Fruit fly (Drosophila melanogaster) whole organism, embryonic: ENCODE measurements around the gene Wdfy2.

Experiments
- Adf1 ChIP-seq: fragments of 200-800 bp; sonication (Bioruptor generic); IDR thresholded peaks from 2 replicates; pipeline ENCODE4 v1.3.6; 2022; ENCODE audit warnings: missing biosample characterization, missing genetic modification characterization
- Bgb ChIP-seq: fragments of 200-800 bp; sonication (Bioruptor generic); IDR thresholded peaks from 2 replicates; pipeline ENCODE4 v1.3.6; 2022; ENCODE audit warnings: missing biosample characterization, missing genetic modification characterization; ENCODE audit not compliant: partially characterized antibody
- CG10654 ChIP-seq: fragments of 200-800 bp; sonication (Bioruptor generic); optimal IDR thresholded peaks from 2 replicates; lab custom pipeline; 2016; ENCODE audit warnings: missing biosample characterization, missing genetic modification characterization
- CG11696 ChIP-seq: fragments of 200-800 bp; sonication (Bioruptor generic); IDR thresholded peaks from 2 replicates; pipeline ENCODE4 v1.3.6; 2022; ENCODE audit warnings: missing biosample characterization, missing genetic modification characterization
- CG13287 ChIP-seq: fragments of 200-800 bp; sonication (Bioruptor generic); IDR thresholded peaks from 2 replicates; pipeline ENCODE4 v1.3.6; 2022; ENCODE audit warnings: missing biosample characterization, missing genetic modification characterization; ENCODE audit not compliant: partially characterized antibody
- CG13296 ChIP-seq: fragments of 200-800 bp; sonication (Bioruptor generic); optimal IDR thresholded peaks from 3 replicates; lab custom pipeline; 2018; ENCODE audit warnings: missing biosample characterization, mild to moderate bottlenecking, missing genetic modification characterization
- CG14667 ChIP-seq: fragments of 200-800 bp; sonication (Bioruptor generic); IDR thresholded peaks from 2 replicates; pipeline ENCODE4 v1.3.6; 2022; ENCODE audit warnings: missing biosample characterization, missing genetic modification characterization
- CG15073 ChIP-seq: fragments of 200-800 bp; sonication (Bioruptor generic); optimal IDR thresholded peaks from 2 replicates; lab custom pipeline; 2016; ENCODE audit warnings: missing biosample characterization, missing genetic modification characterization
- CG1529 ChIP-seq: fragments of 200-800 bp; sonication (Bioruptor generic); optimal IDR thresholded peaks from 3 replicates; lab custom pipeline; 2018; ENCODE audit warnings: missing biosample characterization, missing genetic modification characterization
- CG1603 ChIP-seq: fragments of 200-800 bp; sonication (Bioruptor generic); optimal IDR thresholded peaks from 2 replicates; lab custom pipeline; 2019; ENCODE audit warnings: missing biosample characterization, mild to moderate bottlenecking, missing genetic modification characterization, moderate library complexity
- CG17829 ChIP-seq: fragments of 200-800 bp; optimal IDR thresholded peaks from 2 replicates; lab custom pipeline; 2019; ENCODE audit warnings: missing biosample characterization, mild to moderate bottlenecking, missing genetic modification characterization, moderate library complexity
- CG18262 ChIP-seq: fragments of 200-800 bp; optimal IDR thresholded peaks from 3 replicates; lab custom pipeline; 2019; ENCODE audit warnings: missing biosample characterization, mild to moderate bottlenecking, missing genetic modification characterization, moderate library complexity
- CG1832 ChIP-seq: fragments of 200-800 bp; sonication (Bioruptor generic); optimal IDR thresholded peaks from 2 replicates; lab custom pipeline; 2017; ENCODE audit warnings: missing biosample characterization, mild to moderate bottlenecking, missing genetic modification characterization, inconsistent platforms
- CG30020 ChIP-seq: fragments of 200-800 bp; optimal IDR thresholded peaks from 2 replicates; lab custom pipeline; 2019; ENCODE audit warnings: missing biosample characterization, mild to moderate bottlenecking, missing genetic modification characterization, moderate library complexity
- CG30403 ChIP-seq: fragments of 200-800 bp; sonication (Bioruptor generic); optimal IDR thresholded peaks from 3 replicates; lab custom pipeline; 2016; ENCODE audit warnings: missing biosample characterization, missing genetic modification characterization
- CG32532 ChIP-seq: fragments of 200-800 bp; sonication (Bioruptor generic); IDR thresholded peaks from 2 replicates; pipeline ENCODE4 v1.3.6; 2022; ENCODE audit warnings: missing biosample characterization, missing genetic modification characterization
- CG32767 ChIP-seq: fragments of 200-800 bp; sonication (Bioruptor generic); IDR thresholded peaks from 2 replicates; pipeline ENCODE4 v1.3.6; 2022; ENCODE audit warnings: missing biosample characterization, missing genetic modification characterization
- CG33557 ChIP-seq: fragments of 200-800 bp; sonication (Bioruptor generic); optimal IDR thresholded peaks from 2 replicates; lab custom pipeline; 2019; ENCODE audit warnings: missing biosample characterization, mild to moderate bottlenecking, missing genetic modification characterization, moderate library complexity
- CG43689 ChIP-seq: fragments of 200-800 bp; sonication (Bioruptor generic); IDR thresholded peaks from 2 replicates; pipeline ENCODE4 v1.3.6; 2022; ENCODE audit warnings: missing biosample characterization, missing genetic modification characterization
- CG4730 ChIP-seq: fragments of 200-800 bp; sonication (Bioruptor generic); IDR thresholded peaks from 2 replicates; pipeline ENCODE4 v1.3.6; 2022; ENCODE audit warnings: missing biosample characterization, missing genetic modification characterization
- CG6654 ChIP-seq: fragments of 200-800 bp; sonication (Bioruptor generic); optimal IDR thresholded peaks from 2 replicates; lab custom pipeline; 2017; ENCODE audit warnings: missing biosample characterization, mild to moderate bottlenecking, missing genetic modification characterization
- CG8089 ChIP-seq: fragments of 200-800 bp; sonication (Bioruptor generic); optimal IDR thresholded peaks from 3 replicates; lab custom pipeline; 2016; ENCODE audit warnings: missing biosample characterization, missing genetic modification characterization
- CG8281 ChIP-seq: fragments of 200-800 bp; sonication (Bioruptor generic); optimal IDR thresholded peaks from 2 replicates; lab custom pipeline; 2018; ENCODE audit warnings: missing biosample characterization, mild to moderate bottlenecking, missing genetic modification characterization, moderate library complexity
- CG8924 ChIP-seq: fragments of 200-800 bp; optimal IDR thresholded peaks from 3 replicates; lab custom pipeline; 2019; ENCODE audit warnings: missing biosample characterization, mild to moderate bottlenecking, missing genetic modification characterization, moderate library complexity
- CG8944 ChIP-seq: fragments of 200-800 bp; sonication (Bioruptor generic); optimal IDR thresholded peaks from 3 replicates; lab custom pipeline; 2016; ENCODE audit warnings: missing biosample characterization, missing genetic modification characterization
- CG9727 ChIP-seq: fragments of 200-800 bp; sonication (Bioruptor generic); optimal IDR thresholded peaks from 3 replicates; lab custom pipeline; 2017; ENCODE audit warnings: missing biosample characterization, mild to moderate bottlenecking, missing genetic modification characterization
- Dbx ChIP-seq: fragments of 200-800 bp; sonication (Bioruptor generic); IDR thresholded peaks from 3 replicates; pipeline ENCODE4 v1.3.6; 2022; ENCODE audit warnings: missing biosample characterization, missing genetic modification characterization
- Dip3 ChIP-seq: fragments of 200-800 bp; sonication (Bioruptor generic); optimal IDR thresholded peaks from 3 replicates; lab custom pipeline; 2016; ENCODE audit warnings: missing biosample characterization, missing genetic modification characterization
- Dll ChIP-seq: fragments of 200-800 bp; sonication (Bioruptor generic); IDR thresholded peaks from 4 replicates; pipeline ENCODE4 v1.3.6; 2022; ENCODE audit warnings: missing biosample characterization, missing genetic modification characterization; ENCODE audit not compliant: partially characterized antibody
- GATAe ChIP-seq: fragments of 200-800 bp; sonication (Bioruptor generic); conservative IDR thresholded peaks from 2 replicates; pipeline ENCODE4 v1.3.6; 2022; ENCODE audit warnings: missing biosample characterization, missing genetic modification characterization
- Hr78 ChIP-seq, 2 experiments: fragments of 200-800 bp in 1 of 2; fragments of >200 bp in 1 of 2; sonication (Bioruptor generic) in 1 of 2; optimal IDR thresholded peaks; 2 replicates each; lab custom pipeline; 2017 to 2019; ENCODE audit warnings: missing biosample characterization in 2 of 2, missing genetic modification characterization in 2 of 2, mild to moderate bottlenecking in 1 of 2, moderate library complexity in 1 of 2
- Rfx ChIP-seq: fragments of 200-800 bp; sonication (Bioruptor generic); IDR thresholded peaks from 2 replicates; pipeline ENCODE4 v1.3.6; 2022; ENCODE audit warnings: missing biosample characterization, missing genetic modification characterization
- Scr ChIP-seq: fragments of 200-800 bp; sonication (Bioruptor generic); IDR thresholded peaks from 2 replicates; pipeline ENCODE4 v1.3.6; 2022; ENCODE audit warnings: missing biosample characterization, missing genetic modification characterization; ENCODE audit not compliant: partially characterized antibody
- Side ChIP-seq: fragments of 200-800 bp; sonication (Bioruptor generic); optimal IDR thresholded peaks from 2 replicates; lab custom pipeline; 2016; ENCODE audit warnings: missing biosample characterization, missing genetic modification characterization
- Six4 ChIP-seq: fragments of 200-800 bp; sonication (Bioruptor generic); optimal IDR thresholded peaks from 2 replicates; lab custom pipeline; 2016; ENCODE audit warnings: missing biosample characterization, missing genetic modification characterization
- amos ChIP-seq: fragments of 200-800 bp; sonication (Bioruptor generic); IDR thresholded peaks from 2 replicates; pipeline ENCODE4 v1.3.6; 2022; ENCODE audit warnings: missing biosample characterization, missing genetic modification characterization; ENCODE audit not compliant: partially characterized antibody
- danr ChIP-seq: fragments of 200-800 bp; sonication (Bioruptor generic); IDR thresholded peaks from 2 replicates; pipeline ENCODE4 v1.3.6; 2022; ENCODE audit warnings: missing biosample characterization, missing genetic modification characterization
- eyg ChIP-seq: fragments of 200-800 bp; sonication (Bioruptor generic); optimal IDR thresholded peaks from 3 replicates; lab custom pipeline; 2016; ENCODE audit warnings: missing biosample characterization, missing genetic modification characterization
- fd3F ChIP-seq: fragments of 200-800 bp; sonication (Bioruptor generic); optimal IDR thresholded peaks from 2 replicates; lab custom pipeline; 2018; ENCODE audit warnings: missing biosample characterization, mild to moderate bottlenecking, missing genetic modification characterization, moderate library complexity
- gro ChIP-seq: fragments of 200-800 bp; sonication (Bioruptor generic); optimal IDR thresholded peaks from 2 replicates; lab custom pipeline; 2016; ENCODE audit warnings: missing biosample characterization, missing genetic modification characterization
- hkb ChIP-seq, 2 experiments: fragments of 200-800 bp in 1 of 2; fragments of >200 bp in 1 of 2; sonication (Bioruptor generic) in 1 of 2; IDR thresholded peaks in 1 of 2; optimal IDR thresholded peaks in 1 of 2; 2 replicates each; pipeline versions ENCODE4 v1.3.6 to Lab custom; 2017 to 2022; ENCODE audit warnings: missing biosample characterization in 1 of 2, missing genetic modification characterization in 1 of 2
- inv ChIP-seq: fragments of 200-800 bp; sonication (Bioruptor generic); IDR thresholded peaks from 2 replicates; pipeline ENCODE4 v1.3.6; 2022; ENCODE audit warnings: missing biosample characterization, missing genetic modification characterization; ENCODE audit not compliant: partially characterized antibody
- nmo ChIP-seq: fragments of 200-800 bp; sonication (Bioruptor generic); optimal IDR thresholded peaks from 2 replicates; lab custom pipeline; 2018; ENCODE audit warnings: missing biosample characterization, mild to moderate bottlenecking, missing genetic modification characterization, moderate library complexity
- odd ChIP-seq: fragments of 200-800 bp; sonication (Bioruptor generic); optimal IDR thresholded peaks from 2 replicates; lab custom pipeline; 2017; ENCODE audit warnings: missing biosample characterization, mild to moderate bottlenecking, missing genetic modification characterization
- org-1 ChIP-seq: fragments of 200-800 bp; sonication (Bioruptor generic); optimal IDR thresholded peaks from 2 replicates; lab custom pipeline; 2017; ENCODE audit warnings: missing biosample characterization, missing genetic modification characterization
- pzg ChIP-seq: fragments of 200-800 bp; sonication (Bioruptor generic); optimal IDR thresholded peaks from 3 replicates; lab custom pipeline; 2018; ENCODE audit warnings: missing biosample characterization, mild to moderate bottlenecking, missing genetic modification characterization, moderate library complexity
- ranshi ChIP-seq: fragments of 200-800 bp; sonication (Bioruptor generic); IDR thresholded peaks from 2 replicates; pipeline ENCODE4 v1.3.6; 2022; ENCODE audit warnings: missing biosample characterization, missing genetic modification characterization
- shn ChIP-seq: fragments of 200-800 bp; sonication (Bioruptor generic); optimal IDR thresholded peaks from 3 replicates; lab custom pipeline; 2016; ENCODE audit warnings: missing biosample characterization, missing genetic modification characterization
- stc ChIP-seq: fragments of 200-800 bp; sonication (Bioruptor generic); IDR thresholded peaks from 2 replicates; pipeline ENCODE4 v1.3.6; 2022; ENCODE audit warnings: missing biosample characterization, missing genetic modification characterization
- usp ChIP-seq: fragments of >200 bp; optimal IDR thresholded peaks from 2 replicates; lab custom pipeline; 2017; ENCODE audit warnings: missing biosample characterization, missing genetic modification characterization

The Wdfy2 gene

DNA sequence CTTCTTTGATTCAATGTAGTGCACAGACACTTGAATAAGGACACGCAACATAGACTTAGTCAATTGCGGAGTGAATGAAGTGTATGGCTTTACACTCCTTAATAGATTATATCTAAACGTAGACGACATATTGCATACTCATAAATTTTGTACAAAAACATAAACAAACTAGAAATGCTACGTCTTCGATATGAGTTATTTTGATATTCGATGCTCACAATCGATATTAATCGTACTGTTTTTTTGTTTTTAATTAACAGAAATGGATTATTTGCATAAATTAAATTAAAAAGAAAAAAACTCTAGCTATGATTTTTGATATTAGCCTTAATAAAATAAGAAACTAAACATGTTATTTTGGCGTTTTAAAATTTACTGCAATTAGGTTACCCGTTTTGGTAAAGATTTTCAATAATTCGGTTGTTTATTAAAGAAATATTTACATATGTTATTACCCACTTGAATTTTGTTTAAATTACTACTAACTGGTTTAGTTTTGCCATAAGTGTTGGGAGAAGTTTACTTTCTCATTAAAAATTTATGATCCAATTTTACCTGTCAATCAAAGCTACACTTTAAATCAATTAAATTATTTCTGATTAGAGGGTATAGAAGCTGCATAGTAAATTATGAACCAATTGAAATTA is 18.0 kb upstream of the Wdfy2 start, which contains the start of the genes CG17768, LSm-4 and Ir31a (continued):
- TF ChIP-seq Adf1 (GFP tag; lab: Robert Waterston, UW) (no peak), CG17829 (tag; lab: Kevin White, UChicago) (no peak), stc (GFP tag; lab: Robert Waterston, UW) (no peak), CG4730 (GFP tag; lab: Robert Waterston, UW) (no peak), CG9727 (GFP tag; lab: Kevin White, UChicago) (no peak), pzg (GFP tag; lab: Kevin White, UChicago) (peak; percentile 20), Dbx (GFP tag; lab: Robert Waterston, UW) (no peak), nmo (peak; percentile 2), CG1603 (no peak), org-1 (GFP tag; lab: Kevin White, UChicago) (no peak), CG32767 (no peak), CG30020 (tag; lab: Kevin White, UChicago) (peak; percentile 91), CG30403 (GFP tag; lab: Kevin White, UChicago) (no peak), CG10654 (GFP tag; lab: Kevin White, UChicago) (no peak), CG33557 (GFP tag; lab: Kevin White, UChicago) (no peak), CG8281 (no peak), Rfx (GFP tag; lab: Robert Waterston, UW) (no peak), eyg (GFP tag; lab: Kevin White, UChicago) (no peak), CG43689 (GFP tag; lab: Robert Waterston, UW) (no peak), CG32532 (GFP tag; lab: Robert Waterston, UW) (no peak), odd (no peak), danr (GFP tag; lab: Robert Waterston, UW) (no peak), shn (no peak), CG1832 (GFP tag; lab: Kevin White, UChicago) (no peak), CG8924 (tag; lab: Kevin White, UChicago) (peak; percentile 25), CG15073 (no peak), Bgb (GFP tag; lab: Robert Waterston, UW) (peak; percentile 80), CG6654 (GFP tag; lab: Kevin White, UChicago) (no peak), CG11696 (GFP tag; lab: Robert Waterston, UW) (no peak), usp (GFP tag; lab: Kevin White, UChicago) (no peak), Hr78 (GFP tag; optimal IDR thresholded peaks at IDR 0.05; lab: Kevin White, UChicago) (no peak), Dll (peak; percentile 85), CG1529 (no peak), Dip3 (GFP tag; lab: Kevin White, UChicago) (no peak), hkb (optimal IDR thresholded peaks at IDR 0.05; lab: Kevin White, UChicago) (no peak), hkb (GFP tag; IDR thresholded peaks at IDR 0.05; lab: Robert Waterston, UW) (no peak), amos (peak; percentile 83; the same call in 1 of the 2 replicates), inv (peak; percentile 60), CG8944 (no peak), ranshi (no peak), CG14667 (GFP tag; lab: Robert Waterston, UW) (no peak), CG8089 (GFP tag; lab: Kevin White, UChicago) (no peak), Six4 (no peak), GATAe (GFP tag; lab: Robert Waterston, UW) (no peak), Scr (GFP tag; lab: Robert Waterston, UW) (peak; percentile 87), Side (no peak), CG13287 (peak; percentile 87), CG13296 (no peak), CG18262 (tag; lab: Kevin White, UChicago) (no peak), fd3F (no peak), gro (no peak)
